Worm (Caenorhabditis elegans) whole organism, late embryonic: ENCODE data around the gene nsph-4.3.

ENCODE experiments used
- ceh-34 ChIP-seq: sonication (generic microtip); optimal IDR thresholded peaks from 2 replicates; lab custom pipeline; 2016; ENCODE audit warnings: mild to moderate bottlenecking, missing genetic modification characterization, missing compliant biosample characterization
- elt-2 ChIP-seq: sonication (generic microtip); optimal IDR thresholded peaks from 2 replicates; lab custom pipeline; 2016; ENCODE audit warnings: missing genetic modification reagents, missing genetic modification characterization, missing compliant biosample characterization
- elt-4 ChIP-seq: sonication (generic microtip); optimal IDR thresholded peaks from 2 replicates; lab custom pipeline; 2016; ENCODE audit warnings: missing genetic modification characterization, missing compliant biosample characterization
- fkh-10 ChIP-seq: fragments of 150-350 bp; optimal IDR thresholded peaks from 2 replicates; lab custom pipeline; 2014; ENCODE audit warnings: missing biosample characterization, missing genetic modification reagents, missing genetic modification characterization
- hlh-30 ChIP-seq: sonication (generic microtip); optimal IDR thresholded peaks from 2 replicates; lab custom pipeline; 2017; ENCODE audit warnings: antibody characterized with exemption, missing genetic modification characterization, missing compliant biosample characterization; ENCODE audit not compliant: insufficient read depth
- madf-2 ChIP-seq: sonication (generic microtip); optimal IDR thresholded peaks from 2 replicates; lab custom pipeline; 2017; ENCODE audit warnings: missing genetic modification characterization, missing compliant biosample characterization
- nhr-11 ChIP-seq: fragments of 150-350 bp; optimal IDR thresholded peaks from 2 replicates; lab custom pipeline; 2014; ENCODE audit warnings: missing biosample characterization, missing genetic modification characterization
- pha-4 ChIP-seq: fragments of 150-350 bp; optimal IDR thresholded peaks from 2 replicates; lab custom pipeline; 2018; ENCODE audit warnings: missing biosample characterization, missing genetic modification reagents, missing genetic modification characterization
- tbx-7 ChIP-seq: sonication (generic microtip); optimal IDR thresholded peaks from 2 replicates; lab custom pipeline; 2016; ENCODE audit warnings: missing genotype, missing genetic modification characterization, missing compliant biosample characterization
- unc-86 ChIP-seq: sonication (generic microtip); optimal IDR thresholded peaks from 2 replicates; lab custom pipeline; 2016; ENCODE audit warnings: missing genetic modification characterization, missing compliant biosample characterization

ce11 chrIII:7643902-7644641 lies 35.0 kb upstream of the nsph-4.3 start:
- TF ChIP-seq tbx-7 = no peak
- no peak for TF ChIP-seq unc-86 (tag; lab: Kevin White, UChicago)
- TF ChIP-seq elt-2 = peak; percentile 96
- no peak for TF ChIP-seq ceh-34 (tag; lab: Kevin White, UChicago)
- TF ChIP-seq hlh-30 (tag; lab: Kevin White, UChicago) = no peak
- no peak for TF ChIP-seq madf-2
- TF ChIP-seq fkh-10 (GFP tag; lab: Kevin White, UChicago) = no peak
- no peak for TF ChIP-seq elt-4 (tag; lab: Kevin White, UChicago)
- no peak for TF ChIP-seq pha-4
- no peak for TF ChIP-seq nhr-11 (tag; lab: Kevin White, UChicago)
